Worm (Caenorhabditis elegans) whole organism, L2 larva: ENCODE results near the gene zig-12.

Experiments used
- Y55F3AM.14 ChIP-seq: fragments of 200-800 bp; sonication (Bioruptor generic); optimal IDR thresholded peaks from 2 replicates; lab custom pipeline; 2018; ENCODE audit warnings: mild to moderate bottlenecking, missing genetic modification characterization, missing compliant biosample characterization
- ceh-16 ChIP-seq: fragments of 150-350 bp; optimal IDR thresholded peaks from 2 replicates; lab custom pipeline; 2014; ENCODE audit warnings: missing biosample characterization, missing genetic modification characterization
- elt-1 ChIP-seq: fragments of 150-350 bp; optimal IDR thresholded peaks from 2 replicates; lab custom pipeline; 2014; ENCODE audit warnings: missing biosample characterization, missing genetic modification characterization
- lin-13 ChIP-seq: fragments of 150-350 bp; optimal IDR thresholded peaks from 2 replicates; lab custom pipeline; 2014; ENCODE audit warnings: missing biosample characterization, missing genetic modification reagents, missing genetic modification characterization
- lin-39 ChIP-seq: fragments of 150-350 bp; optimal IDR thresholded peaks from 2 replicates; lab custom pipeline; 2014; ENCODE audit warnings: missing biosample characterization, missing genetic modification reagents, missing genetic modification characterization
- mdl-1 ChIP-seq, 2 experiments: fragments of 150-350 bp in 1 of 2; sonication (generic microtip) in 1 of 2; optimal IDR thresholded peaks; 2 replicates each; lab custom pipeline; 2017; ENCODE audit warnings: missing biosample characterization in 2 of 2, missing genetic modification characterization in 2 of 2
- nhr-11 ChIP-seq: fragments of 150-350 bp; optimal IDR thresholded peaks from 2 replicates; lab custom pipeline; 2014; ENCODE audit warnings: missing biosample characterization, missing genetic modification characterization
- nhr-6 ChIP-seq: fragments of 150-350 bp; optimal IDR thresholded peaks from 2 replicates; lab custom pipeline; 2014; ENCODE audit warnings: missing biosample characterization, missing genetic modification characterization
- sem-4 ChIP-seq: fragments of 150-350 bp; optimal IDR thresholded peaks from 2 replicates; lab custom pipeline; 2014; ENCODE audit warnings: missing biosample characterization, missing genetic modification reagents, missing genetic modification characterization
- ztf-1 ChIP-seq: fragments of 200-800 bp; sonication (Bioruptor generic); conservative IDR thresholded peaks from 2 replicates; pipeline ENCODE4 v1.3.6; 2022; ENCODE audit warnings: missing genetic modification characterization, missing compliant biosample characterization

DNA sequence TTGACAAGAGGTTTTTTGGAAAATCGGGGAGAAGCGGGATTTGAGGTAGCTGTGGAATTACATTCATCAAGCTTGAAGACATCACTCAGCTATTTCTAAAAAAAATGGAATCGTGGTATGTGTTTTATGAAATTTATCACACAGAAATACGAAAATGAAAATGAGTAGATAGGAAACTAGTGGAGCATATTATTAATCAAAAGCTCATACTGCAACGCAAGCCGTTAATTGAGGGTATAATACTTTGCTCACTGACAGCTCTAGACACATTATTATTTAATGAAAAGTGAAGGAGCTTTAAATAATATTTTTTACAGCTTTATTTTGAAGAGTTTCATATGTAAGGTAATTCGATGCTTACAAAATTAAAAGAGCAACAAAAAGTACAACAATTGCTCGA is 20.8 kb upstream of the zig-12 start, which contains the start of gene M02D8.7:
- TF ChIP-seq nhr-11, result no peak
- no peak for TF ChIP-seq ceh-16 (tag; lab: Kevin White, UChicago)
- no peak for TF ChIP-seq mdl-1 (tag; optimal IDR thresholded peaks at IDR 0.05; lab: Kevin White, UChicago)
- no peak for TF ChIP-seq nhr-6 (tag; lab: Kevin White, UChicago)
- no peak for TF ChIP-seq Y55F3AM.14 (GFP tag; lab: Kevin White, UChicago)
- TF ChIP-seq lin-13 (GFP tag; lab: Kevin White, UChicago), result no peak
- TF ChIP-seq lin-39 (tag; lab: Kevin White, UChicago), result no peak
- no peak for TF ChIP-seq sem-4 (tag; lab: Kevin White, UChicago)
- no peak for TF ChIP-seq ztf-1 (GFP tag; lab: Robert Waterston, UW)
- no peak for TF ChIP-seq elt-1
